Worm (Caenorhabditis elegans): Measurements from ENCODE around the gene srb-5.

The srb-5 gene

DNA sequence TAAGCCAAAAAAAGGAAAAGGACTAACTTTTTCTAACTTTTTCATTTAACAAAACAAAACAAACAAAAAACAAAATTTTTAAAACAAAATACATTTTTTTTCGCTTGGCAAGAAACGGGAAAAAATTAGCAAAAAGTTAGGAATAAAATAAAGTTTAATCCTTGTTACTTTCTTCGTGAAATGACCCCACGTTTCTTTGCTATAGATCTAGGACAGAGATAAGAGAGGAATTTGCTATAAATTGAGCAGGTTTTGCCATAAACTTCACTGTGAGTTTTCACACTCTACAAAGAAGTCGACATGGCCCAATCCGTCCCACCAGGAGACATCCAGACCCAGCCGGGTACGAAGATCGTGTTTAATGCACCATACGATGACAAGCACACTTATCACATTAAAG, 36.3 kb upstream of the srb-5 start, which contains the start of gene msp-50:
Gene msp-50 (plus strand): TSS at position 301 of the 400 bp plus-strand sequence.
- TF ChIP-seq hlh-8 (tag; optimal IDR thresholded peaks at IDR 0.05) = no peak
- TF ChIP-seq zip-5 (tag; optimal IDR thresholded peaks at IDR 0.05) = no peak
- TF ChIP-seq nfya-1 (tag; optimal IDR thresholded peaks at IDR 0.05) = no peak
- no peak for TF ChIP-seq tbx-7 (tag; optimal IDR thresholded peaks at IDR 0.05)
- TF ChIP-seq ceh-34 (tag; optimal IDR thresholded peaks at IDR 0.05) = no peak
- TF ChIP-seq ttx-3 (tag; optimal IDR thresholded peaks at IDR 0.05) = no peak
- no peak for TF ChIP-seq pag-3 (tag; optimal IDR thresholded peaks at IDR 0.05; ENCODE audit: borderline replicate concordance)
- no peak for TF ChIP-seq ceh-14 (tag; optimal IDR thresholded peaks at IDR 0.05)
- no peak for TF ChIP-seq nhr-232 (tag; optimal IDR thresholded peaks at IDR 0.05)
- no peak for TF ChIP-seq elt-4 (tag; optimal IDR thresholded peaks at IDR 0.05)
- TF ChIP-seq ztf-16 (tag; optimal IDR thresholded peaks at IDR 0.05) = no peak
- no peak for TF ChIP-seq ref-2 (tag; optimal IDR thresholded peaks at IDR 0.05)
- TF ChIP-seq ceh-48 (tag; optimal IDR thresholded peaks at IDR 0.05) = no peak
- TF ChIP-seq pros-1 (tag; optimal IDR thresholded peaks at IDR 0.05) = no peak
- no peak for TF ChIP-seq ceh-9 (tag; optimal IDR thresholded peaks at IDR 0.05)
- TF ChIP-seq sdc-2 (tag; optimal IDR thresholded peaks at IDR 0.05) = no peak
- no peak for TF ChIP-seq hlh-30 (tag; optimal IDR thresholded peaks at IDR 0.05; ENCODE audit: insufficient read depth)
- no peak for TF ChIP-seq ceh-22 (tag; optimal IDR thresholded peaks at IDR 0.05)

DNA sequence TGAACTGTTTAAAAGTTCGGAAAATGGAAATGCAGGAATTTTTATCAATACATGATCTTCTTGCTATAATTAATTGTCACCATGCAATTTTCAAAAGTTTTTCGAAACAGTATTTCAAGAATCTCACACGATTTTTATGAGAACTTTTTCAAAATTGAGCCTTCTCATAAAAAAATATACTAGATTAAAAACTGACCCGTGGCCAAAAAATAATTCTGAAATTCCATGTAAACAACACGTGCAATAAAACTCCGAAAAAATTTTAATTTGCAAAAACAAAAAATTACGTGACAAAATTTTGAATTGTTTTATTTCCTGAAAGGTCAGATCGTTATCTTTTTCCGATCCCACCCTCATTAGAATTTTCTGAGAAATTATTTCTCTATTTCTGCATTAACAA, 32.3 kb upstream of the srb-5 start, which contains the start of gene C34F11.5:
Gene C34F11.5 (plus strand): TSS at position 301 of the 400 bp plus-strand sequence.
- no peak for TF ChIP-seq sdc-2 (tag; optimal IDR thresholded peaks at IDR 0.05)
- no peak for TF ChIP-seq C38D4.7 (GFP tag; optimal IDR thresholded peaks at IDR 0.05)
- TF ChIP-seq elt-4 (tag; optimal IDR thresholded peaks at IDR 0.05) = no peak
- TF ChIP-seq K02D7.2 (tag; optimal IDR thresholded peaks at IDR 0.05) = no peak
- TF ChIP-seq rnt-1 (tag; optimal IDR thresholded peaks at IDR 0.05) = no peak
- no peak for TF ChIP-seq lin-11 (tag; optimal IDR thresholded peaks at IDR 0.05)
- TF ChIP-seq ets-4 (tag; optimal IDR thresholded peaks at IDR 0.05) = no peak
- TF ChIP-seq unc-3 (GFP tag; conservative IDR thresholded peaks at IDR 0.05) = no peak
- TF ChIP-seq unc-3 (tag; optimal IDR thresholded peaks at IDR 0.05) = no peak

DNA sequence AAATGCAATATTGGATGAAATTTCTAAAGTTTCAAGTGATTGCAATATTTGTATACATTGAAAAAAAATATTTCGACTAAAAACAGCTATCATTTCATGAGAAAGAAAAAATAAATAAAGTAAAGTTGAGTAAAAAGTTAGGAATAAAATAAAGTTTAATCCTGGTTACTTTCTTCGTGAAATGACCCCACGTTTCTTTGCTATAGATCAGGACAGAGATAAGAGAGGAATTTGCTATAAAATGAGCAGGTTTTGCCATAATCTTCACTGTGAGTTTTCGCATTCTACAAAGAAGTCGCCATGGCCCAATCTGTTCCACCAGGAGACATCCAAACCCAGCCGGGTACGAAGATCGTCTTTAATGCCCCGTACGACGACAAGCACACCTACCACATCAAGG, 30.9 kb upstream of the srb-5 start, which contains the start of gene msp-49:
Gene msp-49 (plus strand): TSS at position 301 of the 400 bp plus-strand sequence.
- TF ChIP-seq dmd-4 (tag; optimal IDR thresholded peaks at IDR 0.05; ENCODE audit: borderline replicate concordance) (no peak), unc-3 (GFP tag; conservative IDR thresholded peaks at IDR 0.05) (no peak), unc-3 (tag; optimal IDR thresholded peaks at IDR 0.05) (no peak), npax-4 (tag; optimal IDR thresholded peaks at IDR 0.05) (no peak), fax-1 (tag; optimal IDR thresholded peaks at IDR 0.05) (no peak), hlh-30 (tag; optimal IDR thresholded peaks at IDR 0.05; ENCODE audit: insufficient read depth) (no peak), sox-4 (tag; optimal IDR thresholded peaks at IDR 0.05) (no peak), syd-9 (tag; optimal IDR thresholded peaks at IDR 0.05) (no peak), lim-6 (tag; optimal IDR thresholded peaks at IDR 0.05) (no peak), ets-4 (tag; optimal IDR thresholded peaks at IDR 0.05) (no peak)

DNA sequence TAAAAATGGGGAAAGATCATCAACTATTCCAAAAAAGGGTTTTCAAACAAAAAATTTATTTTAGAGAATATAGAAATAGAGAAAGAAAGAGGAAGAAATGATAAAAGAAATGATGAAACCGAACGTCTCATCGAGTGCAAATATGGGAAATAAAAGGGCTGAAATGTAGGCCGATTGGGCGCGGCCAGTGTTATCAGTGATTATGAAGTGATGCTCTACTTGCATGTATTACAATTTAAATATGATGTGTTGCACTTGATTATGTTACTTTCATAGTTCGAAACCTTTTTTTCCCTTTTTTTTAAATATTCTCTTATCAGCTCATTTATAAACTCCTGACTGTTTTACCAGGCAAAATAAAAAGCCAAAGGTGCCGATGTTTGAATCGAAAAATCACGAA, 28.6 kb upstream of the srb-5 start:
- TF ChIP-seq elt-2 (tag; optimal IDR thresholded peaks at IDR 0.05) (peak; percentile 71), unc-42 (tag; optimal IDR thresholded peaks at IDR 0.05) (no peak), lim-6 (tag; optimal IDR thresholded peaks at IDR 0.05) (no peak), elt-4 (tag; optimal IDR thresholded peaks at IDR 0.05) (no peak), dve-1 (tag; optimal IDR thresholded peaks at IDR 0.05) (no peak)

DNA sequence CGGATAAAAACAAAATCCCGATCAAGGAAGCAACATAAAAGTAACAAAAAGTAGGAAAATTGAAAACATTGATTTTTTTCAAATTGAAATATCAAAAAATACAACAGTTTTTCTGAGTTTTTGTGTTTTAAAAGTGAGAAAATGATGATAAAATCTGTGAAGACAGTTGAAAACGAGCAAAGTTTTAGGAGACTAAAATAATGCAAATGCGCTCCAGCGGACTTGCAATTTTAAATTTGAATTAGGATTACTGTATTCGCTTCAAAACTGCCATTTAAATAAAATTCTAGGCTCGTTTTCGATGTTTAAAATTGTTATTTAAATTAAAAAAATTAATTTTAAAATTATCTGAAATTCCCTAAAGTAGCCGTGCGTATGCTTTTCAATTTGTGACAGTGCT, 24.8 kb upstream of the srb-5 start:
- TF ChIP-seq ceh-22 (tag; optimal IDR thresholded peaks at IDR 0.05) (no peak), C08G9.2 (tag; optimal IDR thresholded peaks at IDR 0.05) (no peak), unc-55 (GFP tag; optimal IDR thresholded peaks at IDR 0.05) (no peak), T23F11.4 (GFP tag; optimal IDR thresholded peaks at IDR 0.05) (no peak), sox-2 (GFP tag; IDR thresholded peaks at IDR 0.05) (no peak), rnt-1 (tag; optimal IDR thresholded peaks at IDR 0.05) (no peak), ceh-45 (GFP tag; IDR thresholded peaks at IDR 0.05) (no peak), K09A11.1 (tag; optimal IDR thresholded peaks at IDR 0.05; ENCODE audit: insufficient read depth) (no peak), nhr-11 (tag; optimal IDR thresholded peaks at IDR 0.05) (no peak)

All from whole organism, late embryonic.